Worm (Caenorhabditis elegans) whole organism, L2 larva: Measurements from ENCODE around the gene nono-1.
A peak's percentile ranks its signal among the peaks of the same experiment; 100 is the strongest.

Experiments used
- C34F6.9 ChIP-seq: fragments of 150-350 bp; optimal IDR thresholded peaks from 2 replicates; lab custom pipeline; 2014; ENCODE audit warnings: missing biosample characterization, missing genetic modification characterization
- F13H6.1 ChIP-seq: sonication (generic microtip); optimal IDR thresholded peaks from 2 replicates; lab custom pipeline; 2016; ENCODE audit warnings: missing genetic modification characterization, missing compliant biosample characterization
- R02D3.7 ChIP-seq: fragments of 150-350 bp; optimal IDR thresholded peaks from 2 replicates; lab custom pipeline; 2014; ENCODE audit warnings: missing biosample characterization, missing genetic modification characterization
- ZK546.5 ChIP-seq: sonication (generic microtip); optimal IDR thresholded peaks from 2 replicates; lab custom pipeline; 2017; ENCODE audit warnings: missing biosample characterization, missing genetic modification characterization
- alr-1 ChIP-seq: fragments of 150-350 bp; optimal IDR thresholded peaks from 2 replicates; lab custom pipeline; 2014; ENCODE audit warnings: missing biosample characterization, missing genetic modification characterization
- ama-1 ChIP-seq: fragments of 150-350 bp; optimal IDR thresholded peaks from 2 replicates; lab custom pipeline; 2018; ENCODE audit warnings: inconsistent platforms
- blmp-1 ChIP-seq: sonication (generic microtip); optimal IDR thresholded peaks from 2 replicates; lab custom pipeline; 2017; ENCODE audit warnings: missing genetic modification characterization, mild to moderate bottlenecking, missing compliant biosample characterization, antibody characterized with exemption, moderate library complexity; ENCODE audit not compliant: insufficient read depth
- crh-2 ChIP-seq: sonication (generic microtip); optimal IDR thresholded peaks from 2 replicates; lab custom pipeline; 2017; ENCODE audit warnings: missing biosample characterization, missing genetic modification characterization
- egl-27 ChIP-seq: sonication (generic microtip); optimal IDR thresholded peaks from 3 replicates; lab custom pipeline; 2017; ENCODE audit warnings: missing biosample characterization, missing genetic modification reagents, missing genetic modification characterization
- elt-1 ChIP-seq: fragments of 150-350 bp; optimal IDR thresholded peaks from 2 replicates; lab custom pipeline; 2014; ENCODE audit warnings: missing biosample characterization, missing genetic modification characterization
- elt-3 ChIP-seq: sonication (generic microtip); optimal IDR thresholded peaks from 2 replicates; lab custom pipeline; 2017; ENCODE audit warnings: missing biosample characterization, missing genetic modification characterization
- fos-1 ChIP-seq: fragments of 150-350 bp; optimal IDR thresholded peaks from 2 replicates; lab custom pipeline; 2014; ENCODE audit warnings: missing biosample characterization, missing genetic modification characterization
- gmeb-1 ChIP-seq: fragments of 150-350 bp; optimal IDR thresholded peaks from 2 replicates; lab custom pipeline; 2014; ENCODE audit warnings: missing biosample characterization, missing genetic modification characterization
- lin-11 ChIP-seq: fragments of 150-350 bp; sonication (generic microtip); optimal IDR thresholded peaks from 2 replicates; lab custom pipeline; 2014; ENCODE audit warnings: missing biosample characterization, missing genetic modification characterization, inconsistent platforms, mixed read lengths
- lin-13 ChIP-seq: fragments of 150-350 bp; optimal IDR thresholded peaks from 2 replicates; lab custom pipeline; 2014; ENCODE audit warnings: missing biosample characterization, missing genetic modification reagents, missing genetic modification characterization
- lin-39 ChIP-seq: fragments of 150-350 bp; optimal IDR thresholded peaks from 2 replicates; lab custom pipeline; 2014; ENCODE audit warnings: missing biosample characterization, missing genetic modification reagents, missing genetic modification characterization
- lsy-2 ChIP-seq, 2 experiments: fragments of 150-350 bp in 1 of 2; sonication (generic microtip) in 1 of 2; optimal IDR thresholded peaks; 2 replicates each; lab custom pipeline; 2014 to 2017; ENCODE audit warnings: missing biosample characterization in 2 of 2, missing genetic modification characterization in 2 of 2
- mbf-1 ChIP-seq: sonication (generic microtip); optimal IDR thresholded peaks from 2 replicates; lab custom pipeline; 2017; ENCODE audit warnings: missing biosample characterization, missing genetic modification characterization
- nhr-10 ChIP-seq: sonication (generic microtip); optimal IDR thresholded peaks from 2 replicates; lab custom pipeline; 2017; ENCODE audit warnings: missing biosample characterization, missing genetic modification characterization
- nhr-11 ChIP-seq: fragments of 150-350 bp; optimal IDR thresholded peaks from 2 replicates; lab custom pipeline; 2014; ENCODE audit warnings: missing biosample characterization, missing genetic modification characterization
- nhr-21 ChIP-seq: fragments of 150-350 bp; optimal IDR thresholded peaks from 2 replicates; lab custom pipeline; 2014; ENCODE audit warnings: missing biosample characterization, missing genetic modification characterization
- nhr-23 ChIP-seq: fragments of 150-350 bp; optimal IDR thresholded peaks from 2 replicates; lab custom pipeline; 2014; ENCODE audit warnings: missing biosample characterization, missing genetic modification reagents, missing genetic modification characterization
- nhr-25 ChIP-seq: fragments of 150-350 bp; sonication (generic microtip); optimal IDR thresholded peaks from 3 replicates; lab custom pipeline; 2014; ENCODE audit warnings: missing biosample characterization, missing genetic modification characterization
- nhr-77 ChIP-seq: fragments of 150-350 bp; optimal IDR thresholded peaks from 2 replicates; lab custom pipeline; 2014; ENCODE audit warnings: missing biosample characterization, missing genetic modification characterization
- sem-4 ChIP-seq: fragments of 150-350 bp; optimal IDR thresholded peaks from 2 replicates; lab custom pipeline; 2014; ENCODE audit warnings: missing biosample characterization, missing genetic modification reagents, missing genetic modification characterization
- skn-1 ChIP-seq: sonication (generic microtip); optimal IDR thresholded peaks from 2 replicates; lab custom pipeline; 2017; ENCODE audit warnings: missing biosample characterization, missing genetic modification characterization
- sma-3 ChIP-seq: sonication (generic microtip); optimal IDR thresholded peaks from 2 replicates; lab custom pipeline; 2016; ENCODE audit warnings: missing genetic modification reagents, missing genetic modification characterization, missing compliant biosample characterization
- sma-9 ChIP-seq, 2 experiments: fragments of 150-350 bp in 1 of 2; sonication (generic microtip) in 1 of 2; optimal IDR thresholded peaks; 2 replicates each; lab custom pipeline; 2014 to 2016; ENCODE audit warnings: missing genetic modification characterization in 2 of 2, mild to moderate bottlenecking in 1 of 2, missing biosample characterization in 1 of 2, missing compliant biosample characterization in 1 of 2, missing genetic modification reagents in 1 of 2, moderate library complexity in 1 of 2
- unc-39 ChIP-seq: fragments of 150-350 bp; optimal IDR thresholded peaks from 2 replicates; lab custom pipeline; 2014; ENCODE audit warnings: missing biosample characterization, missing genetic modification characterization
- unc-55 ChIP-seq: fragments of 150-350 bp; sonication (generic microtip); optimal IDR thresholded peaks from 3 replicates; lab custom pipeline; 2014; ENCODE audit warnings: missing biosample characterization, missing genetic modification reagents, missing genetic modification characterization
- ztf-11 ChIP-seq: sonication (generic microtip); optimal IDR thresholded peaks from 2 replicates; lab custom pipeline; 2017; ENCODE audit warnings: missing biosample characterization, missing genetic modification characterization
- ztf-4 ChIP-seq: fragments of 150-350 bp; optimal IDR thresholded peaks from 2 replicates; lab custom pipeline; 2014; ENCODE audit warnings: missing biosample characterization, missing genetic modification characterization

Gene nono-1

DNA sequence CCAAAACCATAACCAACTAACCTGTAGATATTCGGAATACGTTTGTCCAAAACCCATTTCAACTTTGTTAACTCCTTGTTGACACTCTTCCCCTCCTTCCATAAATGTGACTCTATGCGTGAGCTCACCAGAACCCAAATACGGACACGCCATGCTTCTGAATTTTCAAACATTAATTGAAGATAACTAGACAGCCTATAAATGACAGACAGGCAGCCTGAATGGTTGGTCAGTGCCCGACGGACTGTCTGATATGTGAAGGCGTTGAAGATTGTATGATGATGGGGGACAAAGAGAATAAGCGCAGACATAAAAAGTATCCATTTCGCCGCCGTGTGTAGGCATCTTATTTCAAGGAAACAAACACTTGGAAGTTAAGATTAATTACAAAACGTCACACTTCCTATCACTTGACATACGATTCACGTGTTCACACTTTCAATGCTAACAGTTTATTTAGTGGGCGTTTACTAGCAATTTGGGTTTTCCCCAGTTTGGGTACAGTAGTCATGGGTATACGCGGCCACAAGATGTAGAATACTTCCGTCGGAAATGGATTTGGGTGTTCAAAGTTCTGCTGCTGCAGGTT is 38.2 kb downstream of the nono-1 start, which contains the start of the genes tdo-2 and C28H8.2 (continued):
- no peak for TF ChIP-seq lin-11
- TF ChIP-seq egl-27 (tag; lab: Kevin White, UChicago), result peak; percentile 69
- no peak for TF ChIP-seq mbf-1
- TF ChIP-seq, all 48 proteins: peak for 19

DNA sequence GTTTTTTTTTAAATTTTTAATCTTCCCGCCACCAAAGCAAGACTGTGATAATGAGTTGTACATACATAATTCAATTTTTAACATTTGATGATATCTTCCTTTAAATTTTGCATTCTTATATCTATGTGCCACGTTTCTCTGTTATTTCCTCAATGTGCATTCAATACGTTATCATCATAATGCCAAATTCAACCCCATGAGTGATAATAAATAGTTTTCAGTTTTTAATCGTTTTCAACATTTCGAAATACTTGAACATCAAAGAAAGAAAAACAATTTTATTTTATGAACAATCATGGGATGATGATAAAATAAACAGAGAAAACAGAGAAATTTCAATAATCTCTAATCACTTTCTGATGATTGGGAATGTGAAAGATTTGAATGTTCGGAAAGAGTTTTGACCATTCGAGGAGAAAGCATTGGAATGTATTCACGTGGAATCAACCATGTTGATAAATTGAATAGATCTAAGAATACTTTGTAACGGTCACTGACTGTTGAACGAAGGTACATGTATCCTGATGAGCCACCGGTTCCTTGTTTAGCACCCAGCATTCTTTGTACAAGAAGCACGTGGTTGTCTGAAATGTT is 40.6 kb downstream of the nono-1 start:
- TF ChIP-seq ztf-4, result peak; percentile 26
- TF ChIP-seq nhr-10 (tag; lab: Kevin White, UChicago), result no peak
- peak; percentile 40 for TF ChIP-seq fos-1 (tag; lab: Kevin White, UChicago)
- TF ChIP-seq elt-3 (tag; lab: Kevin White, UChicago), result no peak
- peak; percentile 50 for TF ChIP-seq gmeb-1
- TF ChIP-seq nhr-25 (tag; lab: Kevin White, UChicago), result peak; percentile 4
- peak; percentile 89 for TF ChIP-seq skn-1 (tag; lab: Kevin White, UChicago)
- TF ChIP-seq lin-13 (GFP tag; lab: Kevin White, UChicago), result peak; percentile 9
- peak; percentile 84 for TF ChIP-seq crh-2 (tag; lab: Kevin White, UChicago)
- TF ChIP-seq nhr-21 (tag; lab: Kevin White, UChicago), result peak; percentile 72
- peak in 1 of 2 experiments; percentile 41 for TF ChIP-seq lsy-2 (tag; optimal IDR thresholded peaks at IDR 0.05; lab: Kevin White, UChicago)
- TF ChIP-seq nhr-77 (tag; lab: Kevin White, UChicago), result no peak
- TF ChIP-seq ama-1 (lab: Kevin White, UChicago), result peak; percentile 14
- peak; percentile 39 for TF ChIP-seq sma-3 (GFP tag; lab: Kevin White, UChicago)
- TF ChIP-seq F13H6.1 (tag; lab: Kevin White, UChicago), result peak; percentile 20

DNA sequence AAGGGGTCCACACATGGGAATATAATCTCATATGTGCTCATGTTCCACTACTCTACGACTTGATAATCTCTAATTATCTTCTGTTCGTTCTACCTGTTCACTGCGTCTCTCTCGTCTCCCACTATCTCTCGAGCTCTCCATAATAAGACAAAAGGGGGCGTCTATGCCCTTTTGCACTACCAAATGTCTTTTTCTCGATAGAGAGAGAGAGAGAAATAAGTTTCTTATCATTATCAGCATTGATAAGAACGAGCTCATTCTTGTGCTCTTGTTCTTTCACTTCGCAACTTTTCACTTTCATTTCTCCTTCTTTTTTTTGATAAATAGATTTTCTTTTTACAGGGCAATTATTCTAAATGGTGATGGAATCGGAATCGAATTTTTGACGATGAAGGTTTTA is 42.1 kb downstream of the nono-1 start:
- peak; percentile 78 for TF ChIP-seq fos-1 (tag; lab: Kevin White, UChicago)
- peak; percentile 57 for TF ChIP-seq skn-1 (tag; lab: Kevin White, UChicago)
- no peak for TF ChIP-seq unc-39 (tag; lab: Kevin White, UChicago)
- peak; percentile 44 for TF ChIP-seq crh-2 (tag; lab: Kevin White, UChicago)
- TF ChIP-seq blmp-1, result no peak

DNA sequence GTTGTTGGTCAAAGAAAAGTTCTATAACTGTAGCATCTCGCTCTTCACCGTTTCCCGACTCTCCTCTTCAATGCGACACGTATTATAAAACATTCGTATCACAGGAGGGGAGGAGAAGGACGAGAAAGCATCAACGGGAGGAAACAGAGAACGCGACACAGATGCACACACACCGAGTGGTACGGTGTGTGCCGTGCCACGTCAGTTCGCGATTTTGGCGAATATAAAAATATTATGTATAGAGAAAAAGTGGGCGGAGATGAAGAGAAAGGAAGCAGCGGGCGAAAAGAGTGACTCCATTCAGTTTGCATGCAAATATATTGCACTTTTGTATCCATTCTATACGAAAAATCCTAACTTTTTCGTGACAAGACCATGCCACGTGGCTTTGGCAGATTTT is 43.3 kb downstream of the nono-1 start:
- TF ChIP-seq nhr-23 (tag; lab: Kevin White, UChicago), result no peak
- peak; percentile 67 for TF ChIP-seq fos-1 (tag; lab: Kevin White, UChicago)
- peak; percentile 74 for TF ChIP-seq crh-2 (tag; lab: Kevin White, UChicago)
- peak; percentile 15 for TF ChIP-seq sma-9 (GFP tag; optimal IDR thresholded peaks at IDR 0.05; lab: Kevin White, UChicago)
- TF ChIP-seq sma-9 (tag; optimal IDR thresholded peaks at IDR 0.05; lab: Kevin White, UChicago), result no peak
- no peak for TF ChIP-seq F13H6.1 (tag; lab: Kevin White, UChicago)

DNA sequence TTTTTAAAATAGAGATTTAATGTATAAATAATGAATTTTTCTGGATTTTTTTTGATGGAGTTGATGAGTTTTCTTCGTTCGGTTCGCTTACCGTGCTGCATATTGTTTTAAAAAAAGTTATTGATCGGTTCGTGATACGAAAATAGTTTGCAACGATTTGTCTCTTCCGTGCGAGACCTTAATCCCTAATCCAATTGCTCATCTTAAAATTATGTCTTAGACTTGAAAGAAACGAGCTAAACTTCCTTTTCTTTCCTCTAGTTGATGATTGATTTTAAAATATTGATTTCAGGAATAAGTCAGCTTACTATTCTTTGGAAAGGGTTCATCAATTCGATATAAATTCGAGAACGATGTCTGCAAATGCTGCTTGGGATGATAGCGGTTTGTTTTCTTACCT is 49.6 kb downstream of the nono-1 start, which contains the start of gene C28H8.3:
TSS of gene C28H8.3 (plus strand) at position 293 of the 400 bp plus-strand sequence.
- TF ChIP-seq ama-1 (lab: Kevin White, UChicago), result no peak
- no peak for TF ChIP-seq sem-4 (tag; lab: Kevin White, UChicago)
- TF ChIP-seq alr-1 (tag; lab: Kevin White, UChicago), result no peak
- TF ChIP-seq nhr-11, result no peak
- no peak for TF ChIP-seq nhr-10 (tag; lab: Kevin White, UChicago)
- no peak for TF ChIP-seq R02D3.7 (tag; lab: Kevin White, UChicago)
- no peak for TF ChIP-seq lin-39 (tag; lab: Kevin White, UChicago)
- TF ChIP-seq C34F6.9, result no peak
- TF ChIP-seq sma-9 (GFP tag; optimal IDR thresholded peaks at IDR 0.05; lab: Kevin White, UChicago), result no peak
- TF ChIP-seq sma-9 (tag; optimal IDR thresholded peaks at IDR 0.05; lab: Kevin White, UChicago), result no peak
- TF ChIP-seq blmp-1, result no peak
- no peak for TF ChIP-seq lsy-2 (tag; optimal IDR thresholded peaks at IDR 0.05; lab: Kevin White, UChicago)
- no peak for TF ChIP-seq gmeb-1
- no peak for TF ChIP-seq unc-55

DNA sequence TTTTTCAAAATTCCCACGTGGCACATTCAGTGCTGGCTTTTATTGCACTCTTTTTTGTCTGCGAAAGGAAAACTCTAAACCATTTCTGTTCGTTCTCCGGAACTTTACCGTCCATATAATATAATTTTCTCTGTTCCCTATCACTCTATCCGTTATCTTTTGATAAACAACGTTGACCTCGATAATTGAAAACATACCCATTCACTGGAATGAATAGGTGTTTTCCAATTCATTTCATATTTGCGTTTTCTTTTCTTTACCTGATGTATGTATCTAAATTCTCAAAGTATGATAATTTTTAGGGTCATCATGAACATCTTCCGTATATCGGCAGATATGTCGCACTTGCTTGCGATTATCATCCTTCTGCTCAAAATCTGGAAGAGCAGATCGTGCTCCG is 51.3 kb downstream of the nono-1 start, which contains the start of gene erd-2.2:
TSS of gene erd-2.2 (plus strand) at position 301 of the 400 bp plus-strand sequence.
- TF ChIP-seq lsy-2 (tag; optimal IDR thresholded peaks at IDR 0.05; lab: Kevin White, UChicago) (no peak), ZK546.5 (no peak), fos-1 (tag; lab: Kevin White, UChicago) (no peak), elt-3 (tag; lab: Kevin White, UChicago) (no peak), ztf-11 (no peak), sma-9 (GFP tag; optimal IDR thresholded peaks at IDR 0.05; lab: Kevin White, UChicago) (no peak), sma-9 (tag; optimal IDR thresholded peaks at IDR 0.05; lab: Kevin White, UChicago) (no peak), elt-1 (tag; lab: Kevin White, UChicago) (no peak), gmeb-1 (no peak), unc-39 (tag; lab: Kevin White, UChicago) (no peak), nhr-25 (tag; lab: Kevin White, UChicago) (no peak), mbf-1 (no peak), alr-1 (tag; lab: Kevin White, UChicago) (no peak), nhr-23 (tag; lab: Kevin White, UChicago) (no peak)
